Fruit fly (Drosophila melanogaster): ENCODE results near the gene CG34164.

CG34164 gene

DNA sequence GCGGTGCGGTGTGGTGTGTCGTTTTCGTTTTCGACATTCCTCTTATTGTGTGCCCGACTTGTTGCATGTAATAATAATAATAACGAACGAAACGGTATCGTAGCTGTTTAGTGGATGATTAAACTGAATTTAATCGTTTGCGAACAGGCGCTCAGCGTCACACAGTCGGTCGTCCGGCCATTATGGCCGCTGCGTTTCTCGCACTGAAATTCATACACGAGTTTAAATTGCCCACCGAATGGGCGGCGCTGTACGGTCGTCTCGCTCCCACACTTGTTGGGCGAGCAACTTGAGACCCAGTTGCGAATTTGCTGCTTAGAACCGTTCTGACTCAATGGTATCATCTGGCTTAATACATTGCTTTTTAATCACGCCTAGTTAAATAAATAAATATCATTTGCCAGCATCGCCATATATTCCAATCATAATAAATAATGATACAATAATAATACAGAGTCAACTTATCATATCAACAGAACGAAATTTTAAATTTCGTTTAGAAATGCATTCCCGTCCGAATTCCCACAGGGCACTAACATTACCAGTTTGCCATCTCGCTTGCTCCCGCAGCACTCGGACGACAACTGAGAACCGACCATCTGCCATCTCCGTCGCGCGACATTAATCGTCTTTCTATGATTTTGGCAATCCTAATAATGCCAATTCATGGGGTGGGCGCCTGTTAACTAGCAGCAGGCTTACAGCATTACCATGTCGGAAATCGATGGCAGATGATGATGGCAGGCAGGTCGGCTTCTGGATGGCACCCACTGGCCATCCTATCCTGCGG lies 45.1 kb upstream of the CG34164 start (continued):
- TF ChIP-seq slp2 (GFP tag; optimal IDR thresholded peaks at IDR 0.05) (peak; percentile 73), CG12219 (GFP tag; optimal IDR thresholded peaks at IDR 0.05) (peak; percentile 91), ac (GFP tag; optimal IDR thresholded peaks at IDR 0.05) (peak; percentile 51), CG8089 (GFP tag; optimal IDR thresholded peaks at IDR 0.05) (peak; percentile 48), pnt (GFP tag; optimal IDR thresholded peaks at IDR 0.05) (peak; percentile 67), Six4 (GFP tag; optimal IDR thresholded peaks at IDR 0.05) (peak; percentile 79), CG4854 (GFP tag; optimal IDR thresholded peaks at IDR 0.05) (peak; percentile 51), Nf-YB (GFP tag; optimal IDR thresholded peaks at IDR 0.05) (no peak), CG1647 (GFP tag; optimal IDR thresholded peaks at IDR 0.05) (peak; percentile 80), sd (tag; optimal IDR thresholded peaks at IDR 0.05) (peak; percentile 99), CG31224 (GFP tag; IDR thresholded peaks at IDR 0.05) (no peak), CG11696 (GFP tag; IDR thresholded peaks at IDR 0.05) (no peak), zen2 (GFP tag; IDR thresholded peaks at IDR 0.05; ENCODE audit: partially characterized antibody) (no peak), nom (GFP tag; optimal IDR thresholded peaks at IDR 0.05) (peak; percentile 93), gem (tag; optimal IDR thresholded peaks at IDR 0.05) (peak; percentile 96), prd (optimal IDR thresholded peaks at IDR 0.05) (no peak), prd (GFP tag; IDR thresholded peaks at IDR 0.05) (no peak), dan (GFP tag; IDR thresholded peaks at IDR 0.05) (no peak), CG3838 (GFP tag; optimal IDR thresholded peaks at IDR 0.05) (peak; percentile 17), CG12391 (tag; optimal IDR thresholded peaks at IDR 0.05) (peak; percentile 92), Fer2 (tag; optimal IDR thresholded peaks at IDR 0.05) (peak; percentile 92), CG10147 (GFP tag; optimal IDR thresholded peaks at IDR 0.05) (peak; percentile 94), CG12104 (GFP tag; optimal IDR thresholded peaks at IDR 0.05) (peak; percentile 68), az2 (GFP tag; optimal IDR thresholded peaks at IDR 0.05) (peak; percentile 88), MBD-R2 (GFP tag; IDR thresholded peaks at IDR 0.05) (no peak), CG8290 (GFP tag; optimal IDR thresholded peaks at IDR 0.05) (peak; percentile 89), CG8290 (tag; optimal IDR thresholded peaks at IDR 0.05) (peak in 1 of 2 experiments; percentile 90), run (tag; optimal IDR thresholded peaks at IDR 0.05) (peak; percentile 27), maf-S (GFP tag; optimal IDR thresholded peaks at IDR 0.05) (peak; percentile 63), CG6854 (GFP tag; optimal IDR thresholded peaks at IDR 0.05) (peak; percentile 90), CG5245 (GFP tag; optimal IDR thresholded peaks at IDR 0.05) (peak; percentile 70), sob (GFP tag; IDR thresholded peaks at IDR 0.05) (no peak), CG15601 (tag; optimal IDR thresholded peaks at IDR 0.05) (no peak), CG9797 (GFP tag; optimal IDR thresholded peaks at IDR 0.05) (peak; percentile 13), CG17568 (GFP tag; optimal IDR thresholded peaks at IDR 0.05) (peak; percentile 68), CG7786 (GFP tag; optimal IDR thresholded peaks at IDR 0.05) (peak; percentile 66), Bteb2 (GFP tag; optimal IDR thresholded peaks at IDR 0.05) (peak; percentile 77), tll (GFP tag; optimal IDR thresholded peaks at IDR 0.05) (peak in 1 of 2 experiments; percentile 91), pb (GFP tag; optimal IDR thresholded peaks at IDR 0.05) (no peak), Optix (GFP tag; IDR thresholded peaks at IDR 0.05) (no peak), ci (GFP tag; IDR thresholded peaks at IDR 0.05) (no peak), CG16863 (GFP tag; optimal IDR thresholded peaks at IDR 0.05) (peak; percentile 74), jing (GFP tag; optimal IDR thresholded peaks at IDR 0.05) (no peak), CG8924 (tag; optimal IDR thresholded peaks at IDR 0.05) (peak; percentile 93), z (GFP tag; IDR thresholded peaks at IDR 0.05) (no peak), Hsf (GFP tag; optimal IDR thresholded peaks at IDR 0.05) (peak; percentile 86), CG7928 (GFP tag; optimal IDR thresholded peaks at IDR 0.05) (peak; percentile 73), pfk (GFP tag; optimal IDR thresholded peaks at IDR 0.05) (no peak), sqz (GFP tag; optimal IDR thresholded peaks at IDR 0.05) (peak; percentile 59), CG8765 (GFP tag; IDR thresholded peaks at IDR 0.05) (no peak)
